Fruit fly (Drosophila melanogaster): ENCODE measurements around the gene Cat.
A peak's percentile ranks its signal among the peaks of the same experiment; 100 is the strongest.

The Cat gene

DNA sequence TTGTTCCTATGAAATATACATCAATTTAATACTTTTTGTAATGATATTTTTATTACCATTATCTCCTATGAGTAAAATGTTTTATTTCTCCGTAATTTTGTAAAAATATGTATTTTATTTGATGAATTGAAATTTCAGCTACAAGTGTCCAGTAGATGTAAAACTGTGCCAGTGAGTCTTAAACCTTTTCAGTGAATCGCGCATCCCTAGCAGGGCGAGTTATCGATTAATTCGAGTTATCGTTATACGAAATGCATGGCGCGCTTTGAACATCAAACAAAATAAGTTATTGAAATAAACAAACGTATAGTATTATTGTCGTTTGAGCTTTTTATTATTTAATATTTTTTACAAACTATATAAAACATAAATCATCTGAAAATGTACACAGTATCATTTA is 5.9 kb downstream of the Cat start:
- no peak for TF ChIP-seq rgr (GFP tag; optimal IDR thresholded peaks at IDR 0.05)
- TF ChIP-seq dmrt93B (GFP tag; optimal IDR thresholded peaks at IDR 0.05) = no peak
- TF ChIP-seq usp (GFP tag; optimal IDR thresholded peaks at IDR 0.05) = no peak
- no peak for TF ChIP-seq tai (GFP tag; optimal IDR thresholded peaks at IDR 0.05)
- TF ChIP-seq Myc (optimal IDR thresholded peaks at IDR 0.05) = peak; percentile 86
- no peak for TF ChIP-seq Mio (GFP tag; optimal IDR thresholded peaks at IDR 0.05)
- TF ChIP-seq Vsx2 (GFP tag; optimal IDR thresholded peaks at IDR 0.05; ENCODE audit: partially characterized antibody) = peak; percentile 28
- no peak for TF ChIP-seq Rel (GFP tag; optimal IDR thresholded peaks at IDR 0.05)
- no peak for TF ChIP-seq Rel (tag; optimal IDR thresholded peaks at IDR 0.05)

DNA sequence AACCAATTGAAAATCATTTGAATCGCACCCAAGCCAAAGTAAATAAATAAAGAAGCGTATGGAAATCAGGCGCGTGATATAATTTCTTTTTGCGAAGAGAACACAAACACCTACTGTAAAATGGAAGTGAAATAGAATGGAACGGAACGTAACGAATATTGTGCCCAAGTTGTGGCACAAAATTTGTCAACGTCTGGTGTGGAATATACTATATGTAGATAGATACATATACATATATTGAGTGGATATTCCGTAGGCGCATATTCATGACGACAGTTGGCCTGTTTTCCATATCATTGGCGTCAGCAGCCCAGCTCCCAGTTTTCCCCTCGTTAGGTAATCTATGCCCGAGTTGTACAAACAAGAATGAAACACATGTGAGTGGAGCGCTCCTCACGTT is 9.8 kb downstream of the Cat start:
- TF ChIP-seq Vsx2 (GFP tag; optimal IDR thresholded peaks at IDR 0.05; ENCODE audit: partially characterized antibody) (no peak), Hr78 (GFP tag; optimal IDR thresholded peaks at IDR 0.05) (no peak), usp (GFP tag; optimal IDR thresholded peaks at IDR 0.05) (no peak), Dfd (GFP tag; optimal IDR thresholded peaks at IDR 0.05) (no peak), tai (GFP tag; optimal IDR thresholded peaks at IDR 0.05) (no peak), fru (GFP tag; optimal IDR thresholded peaks at IDR 0.05) (no peak), lola (GFP tag; optimal IDR thresholded peaks at IDR 0.05) (no peak), CG32264 (GFP tag; optimal IDR thresholded peaks at IDR 0.05) (no peak), GATAd (GFP tag; optimal IDR thresholded peaks at IDR 0.05) (no peak), sv (GFP tag; optimal IDR thresholded peaks at IDR 0.05) (no peak), Mio (GFP tag; optimal IDR thresholded peaks at IDR 0.05) (no peak)

DNA sequence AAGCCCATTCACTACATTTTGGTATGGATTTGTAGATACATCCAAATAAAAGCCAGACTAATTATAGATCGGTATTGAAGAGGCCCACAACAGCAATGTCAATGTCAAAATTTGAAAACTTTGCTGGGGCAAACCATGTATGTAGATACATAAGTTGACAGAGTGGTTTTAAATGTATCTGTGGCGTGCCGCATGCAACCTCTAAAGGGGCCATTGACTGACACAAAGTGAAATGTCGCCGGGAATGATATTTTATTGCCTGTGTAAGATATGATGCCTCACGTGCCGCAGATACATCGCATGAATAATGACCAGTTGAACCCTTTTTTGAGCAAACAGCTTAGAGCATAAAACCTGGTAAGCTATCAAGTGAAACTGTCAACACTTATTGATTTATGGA is 10.3 kb downstream of the Cat start:
- no peak for TF ChIP-seq CrebA (GFP tag; optimal IDR thresholded peaks at IDR 0.05; ENCODE audit: borderline replicate concordance)

DNA sequence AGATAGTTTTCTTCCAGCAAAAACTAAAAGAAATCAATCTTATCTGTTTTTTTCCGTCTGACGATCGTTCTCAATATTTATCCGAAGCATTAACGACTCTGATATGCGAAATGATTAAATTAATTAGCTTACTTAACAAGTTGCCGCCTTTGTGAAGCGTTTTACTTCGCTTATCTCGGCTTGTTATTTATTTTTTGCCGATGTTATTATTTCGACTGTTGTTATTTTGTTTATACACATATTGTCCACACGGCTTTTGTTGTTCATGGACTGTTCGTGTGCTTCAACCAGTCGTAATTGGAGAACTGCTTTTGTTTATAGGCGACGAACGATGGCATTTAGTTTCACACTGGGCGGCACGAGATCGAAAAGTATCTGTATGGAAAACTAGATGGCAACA is 10.8 kb downstream of the Cat start:
- TF ChIP-seq jim (GFP tag; optimal IDR thresholded peaks at IDR 0.05) (no peak), Sp1 (GFP tag; optimal IDR thresholded peaks at IDR 0.05) (no peak), tai (GFP tag; optimal IDR thresholded peaks at IDR 0.05) (peak; percentile 62), Hr83 (GFP tag; optimal IDR thresholded peaks at IDR 0.05; ENCODE audit: poor library complexity, severe bottlenecking) (peak; percentile 42), br (GFP tag; optimal IDR thresholded peaks at IDR 0.05) (peak; percentile 30), HLH106 (tag; optimal IDR thresholded peaks at IDR 0.05) (no peak), OdsH (GFP tag; optimal IDR thresholded peaks at IDR 0.05) (peak; percentile 25), rgr (GFP tag; optimal IDR thresholded peaks at IDR 0.05) (peak; percentile 1), Jra (GFP tag; optimal IDR thresholded peaks at IDR 0.05) (no peak), dl (GFP tag; optimal IDR thresholded peaks at IDR 0.05; ENCODE audit: insufficient read depth in 1 of 2, partially characterized antibody in 2 of 2) (no peak), h (GFP tag; optimal IDR thresholded peaks at IDR 0.05) (peak; percentile 24), Abd-B (GFP tag; optimal IDR thresholded peaks at IDR 0.05) (no peak), Rel (GFP tag; optimal IDR thresholded peaks at IDR 0.05) (no peak), Rel (tag; optimal IDR thresholded peaks at IDR 0.05) (no peak), Vsx2 (GFP tag; optimal IDR thresholded peaks at IDR 0.05; ENCODE audit: partially characterized antibody) (peak; percentile 64), sage (GFP tag; optimal IDR thresholded peaks at IDR 0.05) (peak; percentile 30)

DNA sequence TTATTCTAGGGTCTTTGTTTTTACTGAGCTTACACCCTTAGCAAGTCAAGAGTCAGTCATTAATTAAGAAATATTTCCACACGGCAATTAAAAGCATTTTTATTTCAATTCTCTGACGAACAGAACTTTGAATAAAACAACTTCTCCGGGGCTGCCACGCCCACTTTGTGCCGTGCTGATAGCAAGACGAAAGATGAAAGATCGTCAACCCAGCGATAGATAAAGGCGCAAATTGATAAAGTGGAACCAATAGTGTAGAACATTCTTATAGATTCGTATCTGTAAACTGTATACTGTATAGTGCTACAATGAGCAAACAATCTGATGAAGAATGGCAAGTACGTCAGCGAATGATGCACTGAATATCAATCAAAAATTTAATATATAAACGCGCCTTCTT is 12.5 kb downstream of the Cat start:
- TF ChIP-seq Rel (GFP tag; optimal IDR thresholded peaks at IDR 0.05) = no peak
- TF ChIP-seq Rel (tag; optimal IDR thresholded peaks at IDR 0.05) = no peak
- no peak for TF ChIP-seq fru (GFP tag; optimal IDR thresholded peaks at IDR 0.05)
- no peak for TF ChIP-seq CG32264 (GFP tag; optimal IDR thresholded peaks at IDR 0.05)
- no peak for TF ChIP-seq Vsx2 (GFP tag; optimal IDR thresholded peaks at IDR 0.05; ENCODE audit: partially characterized antibody)
- TF ChIP-seq jim (GFP tag; optimal IDR thresholded peaks at IDR 0.05) = no peak
- TF ChIP-seq Dfd (GFP tag; optimal IDR thresholded peaks at IDR 0.05) = no peak
- no peak for TF ChIP-seq Sp1 (GFP tag; optimal IDR thresholded peaks at IDR 0.05)
- no peak for TF ChIP-seq rgr (GFP tag; optimal IDR thresholded peaks at IDR 0.05)
- no peak for TF ChIP-seq br (GFP tag; optimal IDR thresholded peaks at IDR 0.05)

DNA sequence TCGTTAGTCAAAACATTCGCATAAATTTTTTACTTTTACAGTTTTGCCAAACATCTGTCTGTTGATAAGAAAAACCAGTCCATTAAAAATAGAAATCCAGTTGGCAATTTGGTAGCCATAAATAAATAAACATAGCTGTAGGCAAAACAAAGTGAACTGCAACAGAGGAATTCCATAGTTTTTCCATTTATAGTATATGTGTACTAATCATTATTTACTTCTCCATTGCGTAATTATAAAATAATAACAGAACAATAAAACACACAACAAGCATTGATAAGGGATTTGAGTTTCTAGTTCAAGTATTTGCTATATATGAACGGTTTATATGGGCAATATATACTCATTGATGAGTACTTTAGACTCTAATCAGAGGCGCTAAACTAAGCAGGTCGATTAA is 14.3 kb downstream of the Cat start:
- no peak for TF ChIP-seq jim (GFP tag; optimal IDR thresholded peaks at IDR 0.05)
- no peak for TF ChIP-seq fru (GFP tag; optimal IDR thresholded peaks at IDR 0.05)
- TF ChIP-seq Dif (GFP tag; optimal IDR thresholded peaks at IDR 0.05; ENCODE audit: partially characterized antibody) = no peak
- TF ChIP-seq HLH106 (tag; optimal IDR thresholded peaks at IDR 0.05) = no peak
- TF ChIP-seq GATAd (GFP tag; optimal IDR thresholded peaks at IDR 0.05) = no peak

Measured in whole organism, wandering third instar larva.